Worm (Caenorhabditis elegans) whole organism, young adult: ENCODE measurements around the gene Y4C6B.2.
"Not testable (repeated sequence)": the region's sequence is repeated elsewhere in the genome, so short reads cannot be mapped to it uniquely, and the experiment has no call there.

Source experiments
- B0019.2 ChIP-seq: fragments of 200-800 bp; sonication (Bioruptor generic); conservative IDR thresholded peaks from 2 replicates; pipeline ENCODE4 v1.3.6; 2022; ENCODE audit warnings: missing genetic modification reagents, missing genetic modification characterization, missing compliant biosample characterization
- B0035.1 ChIP-seq: sonication (generic microtip); optimal IDR thresholded peaks from 2 replicates; lab custom pipeline; 2016; ENCODE audit warnings: missing genetic modification characterization, mild to moderate bottlenecking, missing compliant biosample characterization, missing genotype, missing genetic modification reagents
- B0261.1 ChIP-seq: sonication (generic microtip); optimal IDR thresholded peaks from 2 replicates; lab custom pipeline; 2016; ENCODE audit warnings: mild to moderate bottlenecking, missing genetic modification characterization, moderate library complexity, missing compliant biosample characterization
- C06A6.2 ChIP-seq: fragments of 200-800 bp; sonication (Bioruptor generic); conservative IDR thresholded peaks from 2 replicates; pipeline ENCODE4 v1.3.6; 2022; ENCODE audit warnings: missing genetic modification characterization, missing compliant biosample characterization
- C17E4.6 ChIP-seq: fragments of 200-800 bp; sonication (Bioruptor generic); IDR thresholded peaks from 2 replicates; pipeline ENCODE4 v1.3.6; 2022; ENCODE audit warnings: missing genetic modification reagents, missing genetic modification characterization, missing compliant biosample characterization
- F39B2.1 ChIP-seq: fragments of 200-800 bp; sonication (Bioruptor generic); IDR thresholded peaks from 2 replicates; pipeline ENCODE4 v1.3.6; 2022; ENCODE audit warnings: missing genetic modification reagents, missing genetic modification characterization, missing compliant biosample characterization
- F55B11.4 ChIP-seq: sonication (generic microtip); optimal IDR thresholded peaks from 2 replicates; lab custom pipeline; 2016; ENCODE audit warnings: missing compliant biosample characterization, missing genetic modification characterization, borderline replicate concordance; ENCODE audit not compliant: insufficient read depth
- F57C9.4 ChIP-seq: sonication (generic microtip); optimal IDR thresholded peaks from 2 replicates; lab custom pipeline; 2017; ENCODE audit warnings: mild to moderate bottlenecking, missing genetic modification characterization, missing compliant biosample characterization
- K11D2.4 ChIP-seq: fragments of 200-800 bp; sonication (Bioruptor generic); IDR thresholded peaks from 2 replicates; pipeline ENCODE4 v1.3.6; 2022; ENCODE audit warnings: missing genetic modification reagents, missing genetic modification characterization, missing compliant biosample characterization
- Y53F4B.3 ChIP-seq: fragments of 200-800 bp; sonication (Bioruptor generic); IDR thresholded peaks from 2 replicates; pipeline ENCODE4 v1.3.6; 2022; ENCODE audit warnings: missing genetic modification reagents, missing genetic modification characterization, missing compliant biosample characterization
- Y67H2A.10 ChIP-seq: fragments of 200-800 bp; sonication (Bioruptor generic); conservative IDR thresholded peaks from 2 replicates; pipeline ENCODE4 v1.3.6; 2022; ENCODE audit warnings: missing genetic modification reagents, missing genetic modification characterization, missing compliant biosample characterization
- akir-1 ChIP-seq: fragments of 200-800 bp; sonication (Bioruptor generic); optimal IDR thresholded peaks from 2 replicates; lab custom pipeline; 2018; ENCODE audit warnings: mild to moderate bottlenecking, missing genetic modification characterization, moderate library complexity, missing compliant biosample characterization
- aptf-2 ChIP-seq: fragments of 200-800 bp; sonication (Bioruptor generic); conservative IDR thresholded peaks from 2 replicates; pipeline ENCODE4 v1.3.6; 2022; ENCODE audit warnings: missing genetic modification reagents, missing genetic modification characterization, missing compliant biosample characterization
- aptf-3 ChIP-seq: fragments of 200-800 bp; sonication (Bioruptor generic); IDR thresholded peaks from 2 replicates; pipeline ENCODE4 v1.3.6; 2022; ENCODE audit warnings: missing genetic modification characterization, missing compliant biosample characterization
- attf-5 ChIP-seq: fragments of 200-800 bp; sonication (Bioruptor generic); optimal IDR thresholded peaks from 2 replicates; lab custom pipeline; 2018; ENCODE audit warnings: mild to moderate bottlenecking, missing genetic modification characterization, missing compliant biosample characterization
- attf-6 ChIP-seq: fragments of 200-800 bp; sonication (Bioruptor generic); IDR thresholded peaks from 2 replicates; pipeline ENCODE4 v1.3.6; 2022; ENCODE audit warnings: missing genetic modification reagents, missing genetic modification characterization, missing compliant biosample characterization
- bed-1 ChIP-seq: fragments of 200-800 bp; sonication (Bioruptor generic); IDR thresholded peaks from 2 replicates; pipeline ENCODE4 v1.3.6; 2022; ENCODE audit warnings: missing genetic modification reagents, missing genetic modification characterization, missing compliant biosample characterization
- ceh-100 ChIP-seq: fragments of 200-800 bp; sonication (Bioruptor generic); IDR thresholded peaks from 2 replicates; pipeline ENCODE4 v1.3.6; 2022; ENCODE audit warnings: missing genetic modification reagents, missing genetic modification characterization, missing compliant biosample characterization
- ceh-79 ChIP-seq: sonication (generic microtip); optimal IDR thresholded peaks from 2 replicates; lab custom pipeline; 2017; ENCODE audit warnings: mild to moderate bottlenecking, missing genetic modification characterization, missing compliant biosample characterization
- chd-7 ChIP-seq: sonication (generic microtip); optimal IDR thresholded peaks from 2 replicates; lab custom pipeline; 2016; ENCODE audit warnings: mild to moderate bottlenecking, missing genetic modification characterization, moderate library complexity, missing compliant biosample characterization
- die-1 ChIP-seq: sonication (generic microtip); optimal IDR thresholded peaks from 2 replicates; lab custom pipeline; 2016; ENCODE audit warnings: missing genotype, mild to moderate bottlenecking, missing genetic modification characterization, missing compliant biosample characterization
- efl-1 ChIP-seq: fragments of 150-350 bp; optimal IDR thresholded peaks from 2 replicates; lab custom pipeline; 2014; ENCODE audit warnings: missing biosample characterization, missing genetic modification reagents, missing genetic modification characterization
- egl-44 ChIP-seq: fragments of 200-800 bp; sonication (Bioruptor generic); IDR thresholded peaks from 2 replicates; pipeline ENCODE4 v1.3.6; 2022; ENCODE audit warnings: missing genetic modification reagents, missing genetic modification characterization, missing compliant biosample characterization
- hlh-12 ChIP-seq: sonication (generic microtip); optimal IDR thresholded peaks from 2 replicates; lab custom pipeline; 2016; ENCODE audit warnings: missing genetic modification characterization, missing compliant biosample characterization
- hlh-26 ChIP-seq: fragments of 200-800 bp; sonication (Bioruptor generic); conservative IDR thresholded peaks from 2 replicates; pipeline ENCODE4 v1.3.6; 2022; ENCODE audit warnings: missing genetic modification reagents, missing genetic modification characterization, missing compliant biosample characterization
- hmg-20 ChIP-seq: fragments of 200-800 bp; sonication (Bioruptor generic); IDR thresholded peaks from 2 replicates; pipeline ENCODE4 v1.3.6; 2022; ENCODE audit warnings: missing genetic modification reagents, missing genetic modification characterization, missing compliant biosample characterization
- let-526 ChIP-seq: fragments of 200-800 bp; sonication (Bioruptor generic); IDR thresholded peaks from 2 replicates; pipeline ENCODE4 v1.3.6; 2022; ENCODE audit warnings: missing genetic modification reagents, missing genetic modification characterization, missing compliant biosample characterization
- lir-1 ChIP-seq: fragments of 200-800 bp; sonication (Bioruptor generic); conservative IDR thresholded peaks from 2 replicates; pipeline ENCODE4 v1.3.6; 2022; ENCODE audit warnings: missing genetic modification reagents, missing genetic modification characterization, missing compliant biosample characterization
- lsy-27 ChIP-seq: sonication (generic microtip); optimal IDR thresholded peaks from 2 replicates; lab custom pipeline; 2017; ENCODE audit warnings: missing genetic modification characterization, mild to moderate bottlenecking, missing compliant biosample characterization, antibody characterized with exemption, missing genotype, borderline replicate concordance; ENCODE audit not compliant: insufficient read depth
- madf-10 ChIP-seq: sonication (generic microtip); optimal IDR thresholded peaks from 2 replicates; lab custom pipeline; 2016; ENCODE audit warnings: mild to moderate bottlenecking, missing genetic modification characterization, missing compliant biosample characterization
- madf-6 ChIP-seq: fragments of 200-800 bp; sonication (Bioruptor generic); IDR thresholded peaks from 2 replicates; pipeline ENCODE4 v1.3.6; 2022; ENCODE audit warnings: missing genetic modification reagents, missing genetic modification characterization, missing compliant biosample characterization
- madf-8 ChIP-seq: fragments of 200-800 bp; sonication (Bioruptor generic); conservative IDR thresholded peaks from 2 replicates; pipeline ENCODE4 v1.3.6; 2022; ENCODE audit warnings: missing genetic modification reagents, missing genetic modification characterization, missing compliant biosample characterization
- mes-4 ChIP-seq: sonication (generic microtip); optimal IDR thresholded peaks from 2 replicates; lab custom pipeline; 2016; ENCODE audit warnings: missing genotype, missing genetic modification characterization, missing compliant biosample characterization
- mxl-1 ChIP-seq: sonication (generic microtip); optimal IDR thresholded peaks from 2 replicates; lab custom pipeline; 2016; ENCODE audit warnings: missing genetic modification characterization, missing compliant biosample characterization
- nfya-1 ChIP-seq: sonication (generic microtip); optimal IDR thresholded peaks from 2 replicates; lab custom pipeline; 2017; ENCODE audit warnings: antibody characterized with exemption, missing compliant biosample characterization, missing genetic modification characterization, borderline replicate concordance; ENCODE audit not compliant: insufficient read depth
- nfya-2 ChIP-seq: fragments of 200-800 bp; sonication (Bioruptor generic); IDR thresholded peaks from 2 replicates; pipeline ENCODE4 v1.3.6; 2022; ENCODE audit warnings: missing genetic modification reagents, missing genetic modification characterization, missing compliant biosample characterization
- nfyb-1 ChIP-seq: fragments of 200-800 bp; sonication (Bioruptor generic); IDR thresholded peaks from 2 replicates; pipeline ENCODE4 v1.3.6; 2022; ENCODE audit warnings: missing genetic modification reagents, missing genetic modification characterization, missing compliant biosample characterization
- nhr-179 ChIP-seq: sonication (generic microtip); optimal IDR thresholded peaks from 2 replicates; lab custom pipeline; 2016; ENCODE audit warnings: mild to moderate bottlenecking, missing genetic modification characterization, missing compliant biosample characterization
- sdz-38 ChIP-seq: sonication (generic microtip); optimal IDR thresholded peaks from 2 replicates; lab custom pipeline; 2016; ENCODE audit warnings: missing genotype, missing genetic modification characterization, missing compliant biosample characterization
- snpc-3.4 ChIP-seq: sonication (generic microtip); optimal IDR thresholded peaks from 2 replicates; lab custom pipeline; 2017; ENCODE audit warnings: missing genetic modification characterization, mild to moderate bottlenecking, missing compliant biosample characterization, antibody characterized with exemption, moderate library complexity, missing genotype, missing genetic modification reagents
- tbx-9 ChIP-seq: sonication (generic microtip); optimal IDR thresholded peaks from 2 replicates; lab custom pipeline; 2016; ENCODE audit warnings: borderline replicate concordance, missing genetic modification characterization, inconsistent platforms, missing compliant biosample characterization
- xnd-1 ChIP-seq: sonication (generic microtip); optimal IDR thresholded peaks from 2 replicates; lab custom pipeline; 2016; ENCODE audit warnings: missing genotype, missing genetic modification reagents, missing genetic modification characterization, missing compliant biosample characterization
- ztf-22 ChIP-seq: fragments of 200-800 bp; sonication (Bioruptor generic); optimal IDR thresholded peaks from 2 replicates; lab custom pipeline; 2018; ENCODE audit warnings: mild to moderate bottlenecking, missing genetic modification characterization, moderate library complexity, missing compliant biosample characterization
- ztf-25 ChIP-seq: fragments of 200-800 bp; sonication (Bioruptor generic); IDR thresholded peaks from 2 replicates; pipeline ENCODE4 v1.3.6; 2022; ENCODE audit warnings: missing genetic modification reagents, missing genetic modification characterization, missing compliant biosample characterization
- ztf-26 ChIP-seq: sonication (generic microtip); optimal IDR thresholded peaks from 2 replicates; lab custom pipeline; 2017; ENCODE audit warnings: missing genetic modification characterization, missing compliant biosample characterization

Gene Y4C6B.2

DNA sequence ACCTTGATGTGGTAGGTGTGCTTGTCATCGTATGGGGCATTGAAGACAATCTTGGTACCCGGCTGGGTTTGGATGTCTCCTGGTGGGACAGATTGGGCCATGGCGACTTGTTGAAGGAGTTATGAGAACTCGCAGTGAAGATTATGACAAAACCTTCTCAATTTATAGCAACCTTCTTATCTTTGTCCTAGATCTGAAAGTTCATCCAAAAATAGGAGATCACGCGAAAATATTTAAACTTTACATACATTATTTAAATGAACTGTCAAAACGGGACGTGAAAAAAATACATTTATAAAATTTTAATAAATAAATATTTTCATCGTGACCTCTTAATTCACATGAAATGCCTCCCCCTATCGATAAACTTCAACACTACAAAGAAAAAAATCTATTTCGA, 26.4 kb upstream of the Y4C6B.2 start, which contains the start of the genes msp-59 and ZK354.2:
Gene msp-59, minus strand, starts transcription at position 101 of the 400 bp plus-strand sequence.
Gene ZK354.2, plus strand, starts transcription at position 395 of the 400 bp plus-strand sequence.
- TF ChIP-seq xnd-1 (tag; lab: Kevin White, UChicago); lsy-27 (tag; lab: Kevin White, UChicago); aptf-2: not testable (repeated sequence)
- TF ChIP-seq, all 124 proteins: peak for 0; not testable (repeated sequence) for 124

DNA sequence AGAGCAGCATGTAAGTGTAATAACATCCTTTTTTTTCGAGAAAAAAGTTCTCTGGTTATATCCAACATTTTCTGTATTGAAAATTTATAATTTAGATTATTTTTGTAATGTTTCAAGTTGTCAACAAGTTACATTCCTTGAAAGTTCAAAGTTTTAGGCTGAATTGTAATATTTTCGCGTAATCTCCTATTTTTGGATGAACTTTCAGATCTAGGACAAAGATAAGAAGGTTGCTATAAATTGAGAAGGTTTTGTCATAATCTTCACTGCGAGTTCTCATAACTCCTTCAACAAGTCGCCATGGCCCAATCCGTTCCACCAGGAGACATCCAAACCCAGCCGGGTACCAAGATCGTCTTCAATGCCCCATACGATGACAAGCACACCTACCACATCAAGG, 23.2 kb upstream of the Y4C6B.2 start, which contains the start of gene msp-65:
Gene msp-65, plus strand, starts transcription at position 301 of the 400 bp plus-strand sequence.
- TF ChIP-seq sdz-38 (tag; lab: Kevin White, UChicago); aptf-3 (GFP tag; lab: Robert Waterston, UW); F39B2.1 (GFP tag; lab: Robert Waterston, UW): not testable (repeated sequence)

DNA sequence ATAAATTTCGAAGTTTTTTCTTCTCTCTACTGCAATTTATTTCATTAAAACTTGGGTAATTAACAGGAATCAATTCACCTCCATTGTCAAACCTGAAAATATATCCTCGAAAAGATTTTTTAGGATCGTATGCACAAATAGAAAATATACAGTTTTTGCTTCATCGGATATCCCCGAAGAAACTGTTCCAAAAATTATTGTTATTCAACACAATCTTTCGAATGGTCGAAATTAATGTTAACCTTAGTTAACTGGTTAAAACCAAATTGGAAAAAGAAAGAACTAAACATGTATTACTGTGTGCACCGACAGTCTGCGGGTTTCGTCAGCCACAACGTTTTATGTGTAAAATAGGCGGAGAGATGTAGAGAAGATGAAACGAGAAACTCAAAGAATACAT, 22.3 kb upstream of the Y4C6B.2 start:
- TF ChIP-seq akir-1 (no peak), ztf-26 (tag; lab: Kevin White, UChicago) (no peak), Y53F4B.3 (GFP tag; lab: Robert Waterston, UW) (no peak), C06A6.2 (no peak), nfya-2 (GFP tag; lab: Robert Waterston, UW) (no peak), madf-8 (GFP tag; lab: Robert Waterston, UW) (0 out of 2 replicates have a peak, but pooled peaks have one; percentile 23), C17E4.6 (GFP tag; lab: Robert Waterston, UW) (no peak), attf-5 (no peak), chd-7 (no peak), nfya-1 (tag; lab: Kevin White, UChicago) (no peak), hlh-26 (GFP tag; lab: Robert Waterston, UW) (no peak), lir-1 (GFP tag; lab: Robert Waterston, UW) (no peak), ztf-22 (GFP tag; lab: Kevin White, UChicago) (no peak), B0035.1 (tag; lab: Kevin White, UChicago) (no peak), efl-1 (GFP tag; lab: Kevin White, UChicago) (no peak), tbx-9 (tag; lab: Kevin White, UChicago) (no peak), ceh-100 (GFP tag; lab: Robert Waterston, UW) (peak; percentile 62), aptf-3 (GFP tag; lab: Robert Waterston, UW) (no peak), mxl-1 (tag; lab: Kevin White, UChicago) (no peak), B0019.2 (GFP tag; lab: Robert Waterston, UW) (no peak), B0261.1 (tag; lab: Kevin White, UChicago) (peak; percentile 4), hlh-12 (tag; lab: Kevin White, UChicago) (no peak), nhr-179 (no peak), ztf-25 (no peak), nfyb-1 (GFP tag; lab: Robert Waterston, UW) (no peak), Y67H2A.10 (GFP tag; lab: Robert Waterston, UW) (no peak), snpc-3.4 (tag; lab: Kevin White, UChicago) (peak; percentile 75), madf-6 (GFP tag; lab: Robert Waterston, UW) (no peak), bed-1 (GFP tag; lab: Robert Waterston, UW) (no peak), K11D2.4 (GFP tag; lab: Robert Waterston, UW) (no peak), attf-6 (GFP tag; lab: Robert Waterston, UW) (peak; percentile 97), hmg-20 (GFP tag; lab: Robert Waterston, UW) (peak; percentile 28; the same call in 1 of the 2 replicates), let-526 (GFP tag; lab: Robert Waterston, UW) (no peak), egl-44 (no peak), F55B11.4 (tag; lab: Kevin White, UChicago) (no peak), ceh-79 (no peak), madf-10 (tag; lab: Kevin White, UChicago) (no peak), mes-4 (tag; lab: Kevin White, UChicago) (no peak), F57C9.4 (tag; lab: Kevin White, UChicago) (no peak), die-1 (tag; lab: Kevin White, UChicago) (no peak), xnd-1 (tag; lab: Kevin White, UChicago) (no peak)
